Worm (Caenorhabditis elegans) whole organism, midembryonic: ENCODE measurements around the gene C34D10.5.
A peak's percentile ranks its signal among the peaks of the same experiment; 100 is the strongest.

Experiments
- T22C8.4 ChIP-seq: fragments of 200-800 bp; sonication (Bioruptor generic); IDR thresholded peaks from 2 replicates; pipeline ENCODE4 v1.3.6; 2022; ENCODE audit warnings: missing genetic modification characterization, missing compliant biosample characterization
- cog-1 ChIP-seq: sonication (generic microtip); optimal IDR thresholded peaks from 2 replicates; lab custom pipeline; 2016; ENCODE audit warnings: missing genetic modification characterization, missing compliant biosample characterization
- flt-1 ChIP-seq: fragments of 200-800 bp; sonication (Bioruptor generic); IDR thresholded peaks from 2 replicates; pipeline ENCODE4 v1.3.6; 2022; ENCODE audit warnings: missing genetic modification characterization, missing compliant biosample characterization
- klf-2 ChIP-seq: fragments of 200-800 bp; sonication (Bioruptor generic); conservative IDR thresholded peaks from 2 replicates; pipeline ENCODE4 v1.3.6; 2022; ENCODE audit warnings: missing genetic modification reagents, missing genetic modification characterization, missing compliant biosample characterization
- med-1 ChIP-seq: sonication (generic microtip); optimal IDR thresholded peaks from 2 replicates; lab custom pipeline; 2017; ENCODE audit warnings: missing genetic modification characterization, mild to moderate bottlenecking, missing compliant biosample characterization, antibody characterized with exemption, missing genetic modification reagents; ENCODE audit not compliant: insufficient read depth
- ref-1 ChIP-seq: fragments of 200-800 bp; sonication (Bioruptor generic); conservative IDR thresholded peaks from 2 replicates; pipeline ENCODE4 v1.3.6; 2022; ENCODE audit warnings: missing genetic modification reagents, missing genetic modification characterization, missing compliant biosample characterization
- tab-1 ChIP-seq: fragments of 200-800 bp; sonication (Bioruptor generic); IDR thresholded peaks from 2 replicates; pipeline ENCODE4 v1.3.6; 2022; ENCODE audit warnings: missing genetic modification characterization, missing compliant biosample characterization
- ztf-23 ChIP-seq: fragments of 200-800 bp; sonication (Bioruptor generic); IDR thresholded peaks from 2 replicates; pipeline ENCODE4 v1.3.6; 2022; ENCODE audit warnings: missing genetic modification reagents, missing genetic modification characterization, missing compliant biosample characterization
- ztf-29 ChIP-seq: fragments of 200-800 bp; sonication (Bioruptor generic); IDR thresholded peaks from 2 replicates; pipeline ENCODE4 v1.3.6; 2022; ENCODE audit warnings: missing genetic modification reagents, missing genetic modification characterization, missing compliant biosample characterization

The C34D10.5 gene

DNA sequence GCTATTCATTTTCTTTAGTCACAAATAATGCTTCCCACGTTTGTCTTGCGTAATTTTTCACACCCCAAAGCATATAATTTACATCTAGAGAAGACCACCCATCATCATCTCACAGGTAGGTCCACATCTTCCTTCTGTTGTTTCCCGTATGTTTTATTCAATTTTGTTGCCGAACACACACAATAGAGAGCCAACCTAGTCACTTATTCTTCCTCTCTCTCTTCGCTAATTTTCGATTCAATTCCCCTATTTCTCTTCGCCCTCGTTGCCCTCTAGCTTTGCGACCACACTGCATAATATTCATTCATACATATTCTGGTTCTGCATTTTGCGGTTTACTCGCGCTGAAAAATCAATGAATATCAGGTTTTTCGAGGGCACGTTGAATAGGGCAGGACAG, 11.9 kb upstream of the C34D10.5 start:
- TF ChIP-seq tab-1 (GFP tag; lab: Robert Waterston, UW): no peak
- no peak for TF ChIP-seq ztf-29 (GFP tag; lab: Robert Waterston, UW)
- TF ChIP-seq flt-1 (GFP tag; lab: Robert Waterston, UW): no peak
- no peak for TF ChIP-seq klf-2 (GFP tag; lab: Robert Waterston, UW)
- no peak for TF ChIP-seq ref-1
- no peak for TF ChIP-seq T22C8.4 (GFP tag; lab: Robert Waterston, UW)
- TF ChIP-seq med-1: no peak
- TF ChIP-seq cog-1 (tag; lab: Kevin White, UChicago): no peak
- no peak for TF ChIP-seq ztf-23

ce11 chrX:8010652-8011051, 7.2 kb upstream of the C34D10.5 start:
- no peak for TF ChIP-seq tab-1 (GFP tag; lab: Robert Waterston, UW)
- TF ChIP-seq med-1: no peak
- TF ChIP-seq ztf-29 (GFP tag; lab: Robert Waterston, UW): no peak
- no peak for TF ChIP-seq ztf-23
- TF ChIP-seq ref-1: no peak
- TF ChIP-seq flt-1 (GFP tag; lab: Robert Waterston, UW): no peak
- no peak for TF ChIP-seq cog-1 (tag; lab: Kevin White, UChicago)
- TF ChIP-seq klf-2 (GFP tag; lab: Robert Waterston, UW): no peak
- TF ChIP-seq T22C8.4 (GFP tag; lab: Robert Waterston, UW): no peak

- no peak for TF ChIP-seq klf-2 (GFP tag; lab: Robert Waterston, UW)
Observed at ce11 chrX:8014407-8015003, 3.3 kb upstream of the C34D10.5 start, which contains the start of gene unk-1. unk-1 (plus strand) TSS chrX:8014983.

ce11 chrX:8015889-8016288, 1.9 kb upstream of the C34D10.5 start:
- TF ChIP-seq cog-1 (tag; lab: Kevin White, UChicago) (no peak), ztf-23 (no peak), T22C8.4 (GFP tag; lab: Robert Waterston, UW) (no peak), klf-2 (GFP tag; lab: Robert Waterston, UW) (no peak), ref-1 (no peak), tab-1 (GFP tag; lab: Robert Waterston, UW) (no peak), ztf-29 (GFP tag; lab: Robert Waterston, UW) (no peak), flt-1 (GFP tag; lab: Robert Waterston, UW) (no peak), med-1 (no peak)

- TF ChIP-seq med-1: no peak
- TF ChIP-seq klf-2 (GFP tag; lab: Robert Waterston, UW): no peak
- no peak for TF ChIP-seq cog-1 (tag; lab: Kevin White, UChicago)
- no peak for TF ChIP-seq ztf-23
- no peak for TF ChIP-seq T22C8.4 (GFP tag; lab: Robert Waterston, UW)
- no peak for TF ChIP-seq ref-1
- TF ChIP-seq tab-1 (GFP tag; lab: Robert Waterston, UW): peak; percentile 60; the same call in 1 of the 2 replicates
- no peak for TF ChIP-seq flt-1 (GFP tag; lab: Robert Waterston, UW)
- TF ChIP-seq ztf-29 (GFP tag; lab: Robert Waterston, UW): no peak
Observed at ce11 chrX:8017305-8017704, 522 bp upstream of the C34D10.5 start.

ce11 chrX:8018441-8018840, 614 bp downstream of the C34D10.5 start:
- TF ChIP-seq med-1 (no peak), tab-1 (GFP tag; lab: Robert Waterston, UW) (no peak), ref-1 (no peak), klf-2 (GFP tag; lab: Robert Waterston, UW) (no peak), T22C8.4 (GFP tag; lab: Robert Waterston, UW) (no peak), ztf-29 (GFP tag; lab: Robert Waterston, UW) (no peak), cog-1 (tag; lab: Kevin White, UChicago) (no peak)

DNA sequence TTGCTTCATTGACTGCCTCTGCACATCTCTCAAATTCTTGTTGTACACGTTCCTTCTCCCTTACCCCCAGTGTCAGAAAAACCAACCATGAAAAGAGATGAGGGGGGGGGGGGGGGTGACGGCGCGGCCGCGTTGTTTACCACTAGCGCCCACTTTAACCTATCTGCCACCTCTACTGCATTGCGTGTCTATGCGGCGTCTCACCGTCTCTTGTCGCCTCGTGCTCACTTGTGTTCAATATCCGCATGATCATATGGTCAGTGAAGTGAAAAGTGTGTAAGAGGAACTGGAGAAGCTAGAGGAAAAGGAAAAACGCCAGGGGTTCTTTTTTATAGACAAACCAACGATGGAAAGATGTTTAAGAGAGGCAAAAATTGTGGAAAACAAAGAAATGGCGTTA, 1.8 kb downstream of the C34D10.5 start:
- TF ChIP-seq tab-1 (GFP tag; lab: Robert Waterston, UW) (peak; percentile 41; the same call in 1 of the 2 replicates), ztf-23 (0 out of 2 replicates have a peak, but pooled peaks have one; percentile 12), flt-1 (GFP tag; lab: Robert Waterston, UW) (peak; percentile 75; the same call in 1 of the 2 replicates), ref-1 (no peak), ztf-29 (GFP tag; lab: Robert Waterston, UW) (no peak), cog-1 (tag; lab: Kevin White, UChicago) (peak; percentile 41)

- TF ChIP-seq flt-1 (GFP tag; lab: Robert Waterston, UW): no peak
- TF ChIP-seq tab-1 (GFP tag; lab: Robert Waterston, UW): no peak
- no peak for TF ChIP-seq cog-1 (tag; lab: Kevin White, UChicago)
- no peak for TF ChIP-seq ztf-23
- no peak for TF ChIP-seq med-1
- no peak for TF ChIP-seq ztf-29 (GFP tag; lab: Robert Waterston, UW)
- no peak for TF ChIP-seq T22C8.4 (GFP tag; lab: Robert Waterston, UW)
- TF ChIP-seq ref-1: no peak
Observed at ce11 chrX:8021609-8022008, 3.8 kb downstream of the C34D10.5 start.

ce11 chrX:8022728-8023127, 4.9 kb downstream of the C34D10.5 start:
- no peak for TF ChIP-seq klf-2 (GFP tag; lab: Robert Waterston, UW)
- no peak for TF ChIP-seq med-1
- TF ChIP-seq ref-1: no peak
- no peak for TF ChIP-seq ztf-23
- no peak for TF ChIP-seq T22C8.4 (GFP tag; lab: Robert Waterston, UW)
- no peak for TF ChIP-seq tab-1 (GFP tag; lab: Robert Waterston, UW)
- TF ChIP-seq ztf-29 (GFP tag; lab: Robert Waterston, UW): no peak
- no peak for TF ChIP-seq cog-1 (tag; lab: Kevin White, UChicago)
- TF ChIP-seq flt-1 (GFP tag; lab: Robert Waterston, UW): no peak

DNA sequence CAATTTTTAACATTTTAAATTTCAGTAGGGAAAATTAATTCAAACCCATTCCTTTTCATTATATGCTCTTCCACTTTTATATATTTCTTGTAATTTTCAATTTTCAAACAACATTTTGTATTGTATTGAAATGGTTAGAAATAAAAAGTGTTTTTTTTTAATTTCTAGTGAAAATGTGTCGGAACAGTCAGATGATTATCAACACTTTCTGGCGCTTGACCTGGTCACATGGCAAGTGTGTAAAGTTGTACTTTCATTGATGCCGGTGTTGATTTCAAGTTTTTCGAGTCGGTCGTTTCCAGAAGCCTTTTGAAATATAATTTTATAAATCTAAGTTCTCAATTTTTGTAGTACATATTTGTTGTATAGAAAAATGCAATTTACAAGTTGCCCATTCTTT, 8.9 kb downstream of the C34D10.5 start:
- TF ChIP-seq T22C8.4 (GFP tag; lab: Robert Waterston, UW) (no peak), ztf-23 (no peak), tab-1 (GFP tag; lab: Robert Waterston, UW) (no peak), flt-1 (GFP tag; lab: Robert Waterston, UW) (no peak), ztf-29 (GFP tag; lab: Robert Waterston, UW) (no peak), med-1 (no peak), klf-2 (GFP tag; lab: Robert Waterston, UW) (no peak), ref-1 (no peak), cog-1 (tag; lab: Kevin White, UChicago) (no peak)
